Fruit fly (Drosophila melanogaster) whole organism, embryonic: ENCODE data around the gene Ccn.

Experiments used
- Atf-2 ChIP-seq: fragments of 200-800 bp; sonication (Bioruptor generic); optimal IDR thresholded peaks from 2 replicates; lab custom pipeline; 2016; ENCODE audit warnings: missing biosample characterization, missing genetic modification characterization
- Atf3 ChIP-seq: fragments of 200-800 bp; sonication (Bioruptor generic); optimal IDR thresholded peaks from 3 replicates; lab custom pipeline; 2016; ENCODE audit warnings: missing biosample characterization, missing genetic modification characterization
- Bteb2 ChIP-seq: fragments of 200-800 bp; sonication (Bioruptor generic); optimal IDR thresholded peaks from 2 replicates; lab custom pipeline; 2016; ENCODE audit warnings: missing biosample characterization, missing genetic modification characterization
- CG10209 ChIP-seq: fragments of 200-800 bp; sonication (Bioruptor generic); optimal IDR thresholded peaks from 3 replicates; lab custom pipeline; 2017; ENCODE audit warnings: missing biosample characterization, mild to moderate bottlenecking, missing genetic modification characterization, missing genetic modification reagents
- CG1024 ChIP-seq: fragments of 200-800 bp; sonication (Bioruptor generic); IDR thresholded peaks from 2 replicates; pipeline ENCODE4 v1.3.6; 2022; ENCODE audit warnings: missing biosample characterization, missing genetic modification characterization
- CG10431 ChIP-seq: fragments of 200-800 bp; sonication (Bioruptor generic); optimal IDR thresholded peaks from 3 replicates; lab custom pipeline; 2018; ENCODE audit warnings: missing biosample characterization, mild to moderate bottlenecking, missing genetic modification characterization
- CG10959 ChIP-seq: fragments of 200-800 bp; sonication (Bioruptor generic); IDR thresholded peaks from 2 replicates; pipeline ENCODE4 v1.3.6; 2022; ENCODE audit warnings: missing biosample characterization, missing genetic modification characterization
- CG11695 ChIP-seq: fragments of 200-800 bp; sonication (Bioruptor generic); IDR thresholded peaks from 3 replicates; pipeline ENCODE4 v1.3.6; 2022; ENCODE audit warnings: missing biosample characterization, missing genetic modification characterization
- CG13775 ChIP-seq: fragments of 200-800 bp; sonication (Bioruptor generic); optimal IDR thresholded peaks from 3 replicates; lab custom pipeline; 2017; ENCODE audit warnings: missing biosample characterization, mild to moderate bottlenecking, missing genetic modification characterization
- CG14965 ChIP-seq: fragments of 200-800 bp; sonication (Bioruptor generic); optimal IDR thresholded peaks from 2 replicates; lab custom pipeline; 2016; ENCODE audit warnings: missing biosample characterization, missing genetic modification characterization, borderline replicate concordance
- CG2120 ChIP-seq: fragments of 200-800 bp; sonication (Bioruptor generic); optimal IDR thresholded peaks from 3 replicates; lab custom pipeline; 2016; ENCODE audit warnings: missing biosample characterization, missing genetic modification characterization
- CG2199 ChIP-seq: fragments of 200-800 bp; sonication (Bioruptor generic); IDR thresholded peaks from 3 replicates; pipeline ENCODE4 v1.3.6; 2022; ENCODE audit warnings: missing biosample characterization, missing genetic modification characterization
- CG30431 ChIP-seq: fragments of 200-800 bp; sonication (Bioruptor generic); optimal IDR thresholded peaks from 2 replicates; lab custom pipeline; 2017; ENCODE audit warnings: missing biosample characterization, missing genetic modification characterization
- CG34376 ChIP-seq: fragments of 200-800 bp; sonication (Bioruptor generic); optimal IDR thresholded peaks from 2 replicates; lab custom pipeline; 2018; ENCODE audit warnings: missing biosample characterization, mild to moderate bottlenecking, missing genetic modification characterization
- CG4617 ChIP-seq: fragments of 200-800 bp; sonication (Bioruptor generic); optimal IDR thresholded peaks from 3 replicates; lab custom pipeline; 2016; ENCODE audit warnings: missing biosample characterization, missing genetic modification characterization, borderline replicate concordance
- CG7357 ChIP-seq: fragments of 200-800 bp; sonication (Bioruptor generic); IDR thresholded peaks from 3 replicates; pipeline ENCODE4 v1.3.6; 2022; ENCODE audit warnings: missing biosample characterization, missing genetic modification characterization
- CG7963 ChIP-seq: fragments of 200-800 bp; sonication (Bioruptor generic); IDR thresholded peaks from 3 replicates; pipeline ENCODE4 v1.3.6; 2022; ENCODE audit warnings: missing biosample characterization, missing genetic modification characterization; ENCODE audit not compliant: partially characterized antibody
- CG8924 ChIP-seq: fragments of 200-800 bp; optimal IDR thresholded peaks from 3 replicates; lab custom pipeline; 2019; ENCODE audit warnings: missing biosample characterization, mild to moderate bottlenecking, missing genetic modification characterization, moderate library complexity
- CG9932 ChIP-seq: fragments of 200-800 bp; sonication (Bioruptor generic); IDR thresholded peaks from 2 replicates; pipeline ENCODE4 v1.3.6; 2022; ENCODE audit warnings: missing biosample characterization, missing genetic modification characterization
- CkIIα-i1 ChIP-seq: fragments of 200-800 bp; sonication (Bioruptor generic); IDR thresholded peaks from 2 replicates; pipeline ENCODE4 v1.3.6; 2022; ENCODE audit warnings: missing biosample characterization, missing genetic modification characterization
- Doc2 ChIP-seq: fragments of 200-800 bp; sonication (Bioruptor generic); IDR thresholded peaks from 2 replicates; pipeline ENCODE4 v1.3.6; 2022; ENCODE audit warnings: missing biosample characterization, missing genetic modification characterization
- Fer3 ChIP-seq: fragments of 200-800 bp; sonication (Bioruptor generic); optimal IDR thresholded peaks from 2 replicates; lab custom pipeline; 2018; ENCODE audit warnings: missing biosample characterization, mild to moderate bottlenecking, missing genetic modification characterization, moderate library complexity
- HLH54F ChIP-seq: fragments of 200-800 bp; sonication (Bioruptor generic); optimal IDR thresholded peaks from 3 replicates; lab custom pipeline; 2016; ENCODE audit warnings: missing biosample characterization, missing genetic modification characterization
- HmgZ ChIP-seq: fragments of 200-800 bp; sonication (Bioruptor generic); optimal IDR thresholded peaks from 2 replicates; lab custom pipeline; 2018; ENCODE audit warnings: missing biosample characterization, mild to moderate bottlenecking, missing genetic modification characterization
- Meics ChIP-seq: fragments of 200-800 bp; sonication (Bioruptor generic); optimal IDR thresholded peaks from 2 replicates; lab custom pipeline; 2017; ENCODE audit warnings: missing biosample characterization, mild to moderate bottlenecking, missing genetic modification characterization
- NC2β ChIP-seq: fragments of 200-800 bp; sonication (Bioruptor generic); optimal IDR thresholded peaks from 2 replicates; lab custom pipeline; 2016; ENCODE audit warnings: missing biosample characterization, missing genetic modification characterization
- Nf-YA ChIP-seq: fragments of 200-800 bp; sonication (Bioruptor generic); IDR thresholded peaks from 2 replicates; pipeline ENCODE4 v1.3.6; 2022; ENCODE audit warnings: missing biosample characterization, missing genetic modification characterization
- PHDP ChIP-seq: fragments of 200-800 bp; sonication (Bioruptor generic); optimal IDR thresholded peaks from 3 replicates; lab custom pipeline; 2018; ENCODE audit warnings: missing biosample characterization, mild to moderate bottlenecking, missing genetic modification characterization, moderate library complexity
- Rfx ChIP-seq: fragments of 200-800 bp; sonication (Bioruptor generic); IDR thresholded peaks from 2 replicates; pipeline ENCODE4 v1.3.6; 2022; ENCODE audit warnings: missing biosample characterization, missing genetic modification characterization
- Rx ChIP-seq: fragments of 200-800 bp; sonication (Bioruptor generic); IDR thresholded peaks from 2 replicates; pipeline ENCODE4 v1.3.6; 2022; ENCODE audit warnings: missing biosample characterization, missing genetic modification characterization
- Sin3A ChIP-seq: fragments of >200 bp; optimal IDR thresholded peaks from 2 replicates; lab custom pipeline; 2018
- Sry-δ ChIP-seq: fragments of 200-800 bp; sonication (Bioruptor generic); optimal IDR thresholded peaks from 2 replicates; lab custom pipeline; 2016; ENCODE audit warnings: missing biosample characterization, missing genetic modification characterization
- Taf1 ChIP-seq: fragments of 200-800 bp; sonication (Bioruptor generic); IDR thresholded peaks from 2 replicates; pipeline ENCODE4 v1.3.6; 2022; ENCODE audit warnings: missing biosample characterization, missing genetic modification characterization
- Vsx1 ChIP-seq: fragments of 200-800 bp; sonication (Bioruptor generic); optimal IDR thresholded peaks from 2 replicates; lab custom pipeline; 2017; ENCODE audit warnings: missing biosample characterization, mild to moderate bottlenecking, missing genetic modification characterization, missing genetic modification reagents
- YL-1 ChIP-seq: fragments of 200-800 bp; sonication (Bioruptor generic); optimal IDR thresholded peaks from 3 replicates; lab custom pipeline; 2017; ENCODE audit warnings: missing biosample characterization, mild to moderate bottlenecking, missing genetic modification characterization
- bsh ChIP-seq, 2 experiments: fragments of 200-800 bp; sonication (Bioruptor generic); optimal IDR thresholded peaks; 2 replicates each; lab custom pipeline; 2017 to 2018; ENCODE audit warnings: mild to moderate bottlenecking in 2 of 2, missing biosample characterization in 2 of 2, missing genetic modification characterization in 2 of 2, moderate library complexity in 1 of 2
- corto ChIP-seq: fragments of 200-800 bp; sonication (Bioruptor generic); optimal IDR thresholded peaks from 2 replicates; lab custom pipeline; 2016; ENCODE audit warnings: missing biosample characterization, mild to moderate bottlenecking, missing genetic modification characterization, moderate library complexity
- danr ChIP-seq: fragments of 200-800 bp; sonication (Bioruptor generic); IDR thresholded peaks from 2 replicates; pipeline ENCODE4 v1.3.6; 2022; ENCODE audit warnings: missing biosample characterization, missing genetic modification characterization
- dimm ChIP-seq: fragments of 200-800 bp; sonication (Bioruptor generic); IDR thresholded peaks from 2 replicates; pipeline ENCODE4 v1.3.6; 2022; ENCODE audit warnings: missing biosample characterization, missing genetic modification characterization
- disco-r ChIP-seq: fragments of 200-800 bp; sonication (Bioruptor generic); optimal IDR thresholded peaks from 2 replicates; lab custom pipeline; 2016; ENCODE audit warnings: missing biosample characterization, missing genetic modification characterization
- her ChIP-seq: fragments of 200-800 bp; sonication (Bioruptor generic); optimal IDR thresholded peaks from 2 replicates; lab custom pipeline; 2016; ENCODE audit warnings: missing biosample characterization, missing genetic modification characterization
- ind ChIP-seq: fragments of 200-800 bp; sonication (Bioruptor generic); optimal IDR thresholded peaks from 3 replicates; lab custom pipeline; 2016; ENCODE audit warnings: missing biosample characterization, missing genetic modification characterization
- lbe ChIP-seq: fragments of 200-800 bp; sonication (Bioruptor generic); optimal IDR thresholded peaks from 2 replicates; lab custom pipeline; 2016; ENCODE audit warnings: missing biosample characterization, mild to moderate bottlenecking, missing genetic modification characterization
- pita ChIP-seq: fragments of 200-800 bp; sonication (Bioruptor generic); optimal IDR thresholded peaks from 2 replicates; lab custom pipeline; 2017; ENCODE audit warnings: missing biosample characterization, mild to moderate bottlenecking, missing genetic modification characterization
- pnt ChIP-seq: fragments of 200-800 bp; sonication (Bioruptor generic); optimal IDR thresholded peaks from 3 replicates; lab custom pipeline; 2016; ENCODE audit warnings: missing biosample characterization, missing genetic modification characterization
- pzg ChIP-seq: fragments of 200-800 bp; sonication (Bioruptor generic); optimal IDR thresholded peaks from 3 replicates; lab custom pipeline; 2018; ENCODE audit warnings: missing biosample characterization, mild to moderate bottlenecking, missing genetic modification characterization, moderate library complexity
- seq ChIP-seq: fragments of 200-800 bp; sonication (Bioruptor generic); IDR thresholded peaks from 2 replicates; pipeline ENCODE4 v1.3.6; 2022; ENCODE audit warnings: missing biosample characterization, missing genetic modification characterization
- unpg ChIP-seq: fragments of 200-800 bp; sonication (Bioruptor generic); optimal IDR thresholded peaks from 3 replicates; lab custom pipeline; 2018; ENCODE audit warnings: missing biosample characterization, mild to moderate bottlenecking, missing genetic modification characterization, moderate library complexity
- zf30C ChIP-seq: fragments of 200-800 bp; sonication (Bioruptor generic); optimal IDR thresholded peaks from 3 replicates; lab custom pipeline; 2018; ENCODE audit warnings: missing biosample characterization, mild to moderate bottlenecking, missing genetic modification characterization
- zfh1 ChIP-seq: fragments of 200-800 bp; sonication (Bioruptor generic); IDR thresholded peaks from 3 replicates; pipeline ENCODE4 v1.3.6; 2022; ENCODE audit warnings: missing biosample characterization, missing genetic modification characterization

Ccn gene

dm6 chr3L:17652878-17653700 lies 36.7 kb upstream of the Ccn start (continued):
- peak in 1 of 2 experiments; percentile 56 for TF ChIP-seq bsh (GFP tag; optimal IDR thresholded peaks at IDR 0.05; lab: Kevin White, UChicago)
- no peak for TF ChIP-seq ind (GFP tag; lab: Kevin White, UChicago)
- peak; percentile 2 for TF ChIP-seq CG2120
- no peak for TF ChIP-seq CG10209 (GFP tag; lab: Kevin White, UChicago)
- TF ChIP-seq pnt = peak; percentile 29
- no peak for TF ChIP-seq CG13775 (GFP tag; lab: Kevin White, UChicago)
- peak; percentile 29 for TF ChIP-seq CG14965 (GFP tag; lab: Kevin White, UChicago)
- TF ChIP-seq her (GFP tag; lab: Kevin White, UChicago) = no peak
- TF ChIP-seq zfh1 (GFP tag; lab: Robert Waterston, UW) = peak; percentile 78
- peak; percentile 76 for TF ChIP-seq CG11695
- peak; percentile 27 for TF ChIP-seq unpg (GFP tag; lab: Kevin White, UChicago)
- TF ChIP-seq zf30C = no peak
- TF ChIP-seq pita (GFP tag; lab: Kevin White, UChicago) = no peak
- TF ChIP-seq Meics = peak; percentile 63
- peak; percentile 77 for TF ChIP-seq CG1024
- no peak for TF ChIP-seq CG10431 (GFP tag; lab: Kevin White, UChicago)
- TF ChIP-seq Nf-YA (GFP tag; lab: Robert Waterston, UW) = peak; percentile 72
- no peak for TF ChIP-seq corto (GFP tag; lab: Kevin White, UChicago)
- no peak for TF ChIP-seq CG4617 (GFP tag; lab: Kevin White, UChicago)
- TF ChIP-seq Bteb2 (GFP tag; lab: Kevin White, UChicago) = no peak
- no peak for TF ChIP-seq pzg
- no peak; the same call in 1 of the 2 replicates for TF ChIP-seq CkIIα-i1 (GFP tag; lab: Robert Waterston, UW)
- peak; percentile 85 for TF ChIP-seq Rfx
- no peak for TF ChIP-seq YL-1 (GFP tag; lab: Kevin White, UChicago)
- TF ChIP-seq dimm (GFP tag; lab: Robert Waterston, UW) = no peak
- no peak for TF ChIP-seq Doc2 (GFP tag; lab: Robert Waterston, UW)
- peak; percentile 79 for TF ChIP-seq Vsx1 (GFP tag; lab: Kevin White, UChicago)
- no peak for TF ChIP-seq danr (GFP tag; lab: Robert Waterston, UW)
- TF ChIP-seq Atf3 (GFP tag; lab: Kevin White, UChicago) = no peak
- no peak; the same call in 1 of the 2 replicates for TF ChIP-seq CG10959 (GFP tag; lab: Robert Waterston, UW)
- TF ChIP-seq CG8924 (tag; lab: Kevin White, UChicago) = no peak
- TF ChIP-seq CG30431 (GFP tag; lab: Kevin White, UChicago) = no peak
- peak; percentile 82 for TF ChIP-seq NC2β (GFP tag; lab: Kevin White, UChicago)
- peak; percentile 53 for TF ChIP-seq CG34376 (GFP tag; lab: Kevin White, UChicago)
- peak; percentile 54; the same call in 1 of the 3 replicates for TF ChIP-seq CG2199
- no peak for TF ChIP-seq disco-r (GFP tag; lab: Kevin White, UChicago)
- peak; percentile 39 for TF ChIP-seq Fer3 (tag; lab: Kevin White, UChicago)
- no peak; the same call in 1 of the 2 replicates for TF ChIP-seq Rx (GFP tag; lab: Robert Waterston, UW)
- peak; percentile 54 for TF ChIP-seq PHDP (tag; lab: Kevin White, UChicago)
- TF ChIP-seq CG9932 = peak; percentile 43; the same call in 1 of the 2 replicates
- peak; percentile 64; the same call in 1 of the 2 replicates for TF ChIP-seq Taf1 (GFP tag; lab: Robert Waterston, UW)
- TF ChIP-seq HLH54F (GFP tag; lab: Kevin White, UChicago) = no peak
- TF ChIP-seq Sry-δ (GFP tag; lab: Kevin White, UChicago) = no peak
- no peak for TF ChIP-seq HmgZ
- TF ChIP-seq CG7357 (GFP tag; lab: Robert Waterston, UW) = 0 out of 3 replicates have a peak, but pooled peaks have one; percentile 6
- no peak for TF ChIP-seq Atf-2 (GFP tag; lab: Kevin White, UChicago)
- TF ChIP-seq Sin3A (lab: Kevin White, UChicago) = no peak
- TF ChIP-seq lbe (GFP tag; lab: Kevin White, UChicago) = peak; percentile 88
- TF ChIP-seq CG7963 (GFP tag; lab: Robert Waterston, UW) = no peak
- TF ChIP-seq seq (GFP tag; lab: Robert Waterston, UW) = 0 out of 2 replicates have a peak, but pooled peaks have one; percentile 15
